Fruit fly (Drosophila melanogaster) S2 (cell line): Measurements from ENCODE around the gene CG15269.

Source experiments
- CG8478 ChIP-seq: fragments of >200 bp; optimal IDR thresholded peaks from 2 replicates; lab custom pipeline; 2018
- CTCF ChIP-seq, 2 experiments: fragments of >200 bp; optimal IDR thresholded peaks; 2 replicates each; lab custom pipeline; 2018

DNA sequence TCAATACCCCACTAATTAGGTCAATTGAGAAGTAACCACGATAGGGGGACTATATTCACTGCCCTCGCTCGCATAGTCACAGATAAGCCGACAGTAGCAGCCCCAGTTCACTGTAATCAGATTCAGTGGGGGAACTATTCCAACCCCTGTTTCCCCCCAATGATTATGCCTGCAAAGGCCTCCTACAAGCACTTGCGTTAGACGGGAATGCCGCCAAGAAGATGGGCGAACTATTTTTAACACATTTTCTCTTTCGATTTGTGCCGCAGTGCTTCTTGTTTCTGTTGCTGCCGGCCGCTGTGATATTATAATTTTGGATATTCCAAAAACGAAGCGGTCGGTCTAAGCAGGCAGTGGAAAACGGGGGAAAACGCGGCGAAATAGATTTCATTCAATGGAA, 43.5 kb upstream of the CG15269 start:
- TF ChIP-seq CTCF (optimal IDR thresholded peaks at IDR 0.05; lab: Kevin White, UChicago) = no peak
- TF ChIP-seq CG8478 (lab: Kevin White, UChicago) = no peak
